Fruit fly (Drosophila melanogaster): ENCODE measurements around the gene CG4009.

Gene CG4009

dm6 chr3R:17061736-17062371, 26.0 kb upstream of the CG4009 start:
- peak in 1 of 2 experiments; percentile 74 for TF ChIP-seq ss (GFP tag; optimal IDR thresholded peaks at IDR 0.05)
- TF ChIP-seq CG6276 (GFP tag; optimal IDR thresholded peaks at IDR 0.05): no peak
- 0 out of 3 replicates have a peak, but pooled peaks have one; percentile 18 for TF ChIP-seq eg (GFP tag; IDR thresholded peaks at IDR 0.05)
- TF ChIP-seq CG1621 (tag; optimal IDR thresholded peaks at IDR 0.05): peak; percentile 18
- TF ChIP-seq CG7368 (GFP tag; optimal IDR thresholded peaks at IDR 0.05): no peak
- TF ChIP-seq esn (GFP tag; optimal IDR thresholded peaks at IDR 0.05): no peak
- TF ChIP-seq CG6854 (GFP tag; optimal IDR thresholded peaks at IDR 0.05): peak; percentile 64
- peak; percentile 1 for TF ChIP-seq CG32006 (GFP tag; optimal IDR thresholded peaks at IDR 0.05)
- no peak for TF ChIP-seq CG16779 (tag; optimal IDR thresholded peaks at IDR 0.05)
- peak; percentile 41 for TF ChIP-seq CG6808 (GFP tag; optimal IDR thresholded peaks at IDR 0.05)
- TF ChIP-seq lz (GFP tag; optimal IDR thresholded peaks at IDR 0.05): no peak
- no peak for TF ChIP-seq Eip93F (GFP tag; optimal IDR thresholded peaks at IDR 0.05)
- TF ChIP-seq Sox15 (GFP tag; optimal IDR thresholded peaks at IDR 0.05): no peak
- TF ChIP-seq Lpt (GFP tag; optimal IDR thresholded peaks at IDR 0.05): peak; percentile 26
- peak; percentile 46; the same call in 2 of the 3 replicates for TF ChIP-seq CG6163 (GFP tag; IDR thresholded peaks at IDR 0.05)

DNA sequence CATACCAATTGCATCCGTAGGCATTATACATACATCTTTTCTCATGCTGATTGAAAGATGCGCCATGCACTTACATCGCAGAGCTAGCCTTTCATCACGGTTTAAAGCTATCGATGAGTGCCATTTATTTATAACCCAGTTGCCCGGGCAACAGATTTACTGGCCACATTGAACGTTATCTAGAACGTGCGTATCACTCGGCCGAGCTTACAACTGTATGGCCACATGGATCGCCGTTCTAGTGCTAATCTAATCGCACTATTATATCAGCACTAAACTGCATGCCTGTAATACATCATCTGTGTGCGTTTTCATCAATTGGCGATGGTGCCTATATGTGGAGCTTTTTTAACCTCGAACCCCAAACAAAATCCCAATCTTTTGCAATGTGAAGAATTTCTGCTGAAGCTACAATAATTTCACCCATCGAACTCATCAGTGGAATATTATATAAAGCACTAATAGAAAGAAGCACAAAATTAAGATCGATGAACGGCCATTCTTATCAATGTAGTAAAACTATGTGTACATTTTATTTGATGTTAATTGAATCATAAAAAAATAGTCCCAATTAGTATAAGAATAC, 25.1 kb upstream of the CG4009 start:
- TF ChIP-seq Hr4 (GFP tag; optimal IDR thresholded peaks at IDR 0.05): no peak
- TF ChIP-seq CG4318 (GFP tag; optimal IDR thresholded peaks at IDR 0.05): no peak
- peak; percentile 55 for TF ChIP-seq svp (GFP tag)

DNA sequence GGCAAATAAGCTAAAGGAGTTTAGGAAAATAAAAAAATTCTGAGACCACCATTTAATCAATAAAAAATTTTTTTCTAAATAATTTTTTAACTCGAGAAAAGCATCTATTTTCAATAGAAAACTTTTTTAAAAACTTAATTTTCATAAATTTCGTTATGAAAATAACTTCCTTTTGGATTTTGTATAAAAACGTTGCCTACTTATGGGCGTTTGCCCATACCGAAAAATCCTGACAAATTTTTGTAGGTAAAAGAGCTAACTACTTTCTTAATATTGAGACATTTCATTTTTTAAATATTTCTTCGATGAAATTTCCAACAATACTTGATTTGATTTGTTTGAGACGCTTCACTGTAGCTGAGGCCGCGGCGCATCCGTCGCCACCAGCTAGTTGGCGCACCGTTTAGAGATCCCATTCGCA, 24.4 kb upstream of the CG4009 start:
- TF ChIP-seq Ets21C (GFP tag; optimal IDR thresholded peaks at IDR 0.05) (no peak), CG3032 (tag; optimal IDR thresholded peaks at IDR 0.05) (peak; percentile 72), lz (GFP tag; optimal IDR thresholded peaks at IDR 0.05) (peak; percentile 31), CG8319 (GFP tag; optimal IDR thresholded peaks at IDR 0.05) (peak; percentile 26), pdm3 (GFP tag; optimal IDR thresholded peaks at IDR 0.05) (peak; percentile 75), esn (GFP tag; optimal IDR thresholded peaks at IDR 0.05) (peak; percentile 51), vri (GFP tag; optimal IDR thresholded peaks at IDR 0.05) (no peak), CG6163 (GFP tag; IDR thresholded peaks at IDR 0.05) (peak; percentile 73; the same call in 2 of the 3 replicates), CG6854 (GFP tag; optimal IDR thresholded peaks at IDR 0.05) (no peak), cyc (GFP tag; optimal IDR thresholded peaks at IDR 0.05) (peak; percentile 38), eg (GFP tag; IDR thresholded peaks at IDR 0.05) (peak; percentile 73), CG4318 (GFP tag; optimal IDR thresholded peaks at IDR 0.05) (peak; percentile 85), Met (GFP tag; optimal IDR thresholded peaks at IDR 0.05) (peak; percentile 52), ss (GFP tag; optimal IDR thresholded peaks at IDR 0.05) (peak; percentile 49 to 62), CG7368 (GFP tag; optimal IDR thresholded peaks at IDR 0.05) (peak; percentile 40), svp (GFP tag) (no peak), CG3919 (GFP tag; optimal IDR thresholded peaks at IDR 0.05) (peak; percentile 70), fd59A (GFP tag; optimal IDR thresholded peaks at IDR 0.05) (peak; percentile 65), dsx (GFP tag; optimal IDR thresholded peaks at IDR 0.05; ENCODE audit: poor library complexity, severe bottlenecking) (peak; percentile 40), net (GFP tag; optimal IDR thresholded peaks at IDR 0.05) (peak; percentile 75), Eip78C (GFP tag) (peak; percentile 93), Sox102F (GFP tag; optimal IDR thresholded peaks at IDR 0.05) (no peak), Hr4 (GFP tag; optimal IDR thresholded peaks at IDR 0.05) (peak; percentile 92), CG9139 (GFP tag; optimal IDR thresholded peaks at IDR 0.05) (peak; percentile 40), salr (GFP tag; optimal IDR thresholded peaks at IDR 0.05) (peak in 1 of 2 experiments; percentile 93), Hr39 (GFP tag; optimal IDR thresholded peaks at IDR 0.05) (peak; percentile 31), CG34406 (GFP tag; optimal IDR thresholded peaks at IDR 0.05) (peak; percentile 50), CG6276 (GFP tag; optimal IDR thresholded peaks at IDR 0.05) (peak; percentile 78), fkh (GFP tag; optimal IDR thresholded peaks at IDR 0.05) (no peak), CG10631 (GFP tag; optimal IDR thresholded peaks at IDR 0.05) (peak; percentile 73), CG15336 (GFP tag; IDR thresholded peaks at IDR 0.05) (peak; percentile 79), Lpt (GFP tag; optimal IDR thresholded peaks at IDR 0.05) (peak; percentile 10), Smox (GFP tag; optimal IDR thresholded peaks at IDR 0.05) (peak; percentile 25), fd85E (GFP tag; optimal IDR thresholded peaks at IDR 0.05) (no peak), Eip75B (GFP tag; optimal IDR thresholded peaks at IDR 0.05) (peak; percentile 77), topi (GFP tag; optimal IDR thresholded peaks at IDR 0.05) (peak; percentile 54), Hr38 (GFP tag; optimal IDR thresholded peaks at IDR 0.05) (no peak), acj6 (GFP tag; optimal IDR thresholded peaks at IDR 0.05) (peak; percentile 70)
